Worm (Caenorhabditis elegans) whole organism, young adult: ENCODE results near the gene ZK1248.20.
A peak's percentile ranks its signal among the peaks of the same experiment; 100 is the strongest.

ENCODE experiments used
- B0261.1 ChIP-seq: sonication (generic microtip); optimal IDR thresholded peaks from 2 replicates; lab custom pipeline; 2016; ENCODE audit warnings: mild to moderate bottlenecking, missing genetic modification characterization, moderate library complexity, missing compliant biosample characterization
- C06A6.2 ChIP-seq: fragments of 200-800 bp; sonication (Bioruptor generic); conservative IDR thresholded peaks from 2 replicates; pipeline ENCODE4 v1.3.6; 2022; ENCODE audit warnings: missing genetic modification characterization, missing compliant biosample characterization
- F10E7.11 ChIP-seq: sonication (generic microtip); optimal IDR thresholded peaks from 2 replicates; lab custom pipeline; 2017; ENCODE audit warnings: mild to moderate bottlenecking, missing genetic modification characterization, moderate library complexity, missing compliant biosample characterization
- F49E8.2 ChIP-seq: sonication (generic microtip); optimal IDR thresholded peaks from 3 replicates; lab custom pipeline; 2017; ENCODE audit warnings: missing genetic modification characterization, mild to moderate bottlenecking, missing compliant biosample characterization, antibody characterized with exemption, moderate library complexity; ENCODE audit not compliant: insufficient read depth
- F57C9.4 ChIP-seq: sonication (generic microtip); optimal IDR thresholded peaks from 2 replicates; lab custom pipeline; 2017; ENCODE audit warnings: mild to moderate bottlenecking, missing genetic modification characterization, missing compliant biosample characterization
- T26A5.8 ChIP-seq: sonication (generic microtip); optimal IDR thresholded peaks from 2 replicates; lab custom pipeline; 2016; ENCODE audit warnings: missing genetic modification characterization, missing compliant biosample characterization
- Y53F4B.3 ChIP-seq: fragments of 200-800 bp; sonication (Bioruptor generic); IDR thresholded peaks from 2 replicates; pipeline ENCODE4 v1.3.6; 2022; ENCODE audit warnings: missing genetic modification reagents, missing genetic modification characterization, missing compliant biosample characterization
- Y67H2A.10 ChIP-seq: fragments of 200-800 bp; sonication (Bioruptor generic); conservative IDR thresholded peaks from 2 replicates; pipeline ENCODE4 v1.3.6; 2022; ENCODE audit warnings: missing genetic modification reagents, missing genetic modification characterization, missing compliant biosample characterization
- aptf-2 ChIP-seq: fragments of 200-800 bp; sonication (Bioruptor generic); conservative IDR thresholded peaks from 2 replicates; pipeline ENCODE4 v1.3.6; 2022; ENCODE audit warnings: missing genetic modification reagents, missing genetic modification characterization, missing compliant biosample characterization
- ccch-3 ChIP-seq: fragments of 200-800 bp; sonication (Bioruptor generic); optimal IDR thresholded peaks from 2 replicates; lab custom pipeline; 2018; ENCODE audit warnings: mild to moderate bottlenecking, missing genetic modification characterization, missing compliant biosample characterization
- cebp-1 ChIP-seq, 2 experiments: fragments of 200-800 bp in 1 of 2; sonication (Bioruptor generic) in 1 of 2; sonication (generic microtip) in 1 of 2; IDR thresholded peaks in 1 of 2; optimal IDR thresholded peaks in 1 of 2; 2 replicates each; pipeline versions ENCODE4 v1.3.6 to Lab custom; 2017 to 2022; ENCODE audit warnings: missing compliant biosample characterization in 2 of 2, missing genetic modification characterization in 2 of 2, mild to moderate bottlenecking in 1 of 2, missing genetic modification reagents in 1 of 2, moderate library complexity in 1 of 2
- chd-7 ChIP-seq: sonication (generic microtip); optimal IDR thresholded peaks from 2 replicates; lab custom pipeline; 2016; ENCODE audit warnings: mild to moderate bottlenecking, missing genetic modification characterization, moderate library complexity, missing compliant biosample characterization
- dpff-1 ChIP-seq: sonication (generic microtip); optimal IDR thresholded peaks from 2 replicates; lab custom pipeline; 2017; ENCODE audit warnings: mild to moderate bottlenecking, missing genetic modification characterization, missing compliant biosample characterization
- egrh-3 ChIP-seq: fragments of 200-800 bp; sonication (Bioruptor generic); IDR thresholded peaks from 2 replicates; pipeline ENCODE4 v1.3.6; 2022; ENCODE audit warnings: missing genetic modification reagents, missing genetic modification characterization, missing compliant biosample characterization
- ekl-4 ChIP-seq: fragments of 200-800 bp; sonication (Bioruptor generic); IDR thresholded peaks from 2 replicates; pipeline ENCODE4 v1.3.6; 2022; ENCODE audit warnings: missing genetic modification reagents, missing genetic modification characterization, missing compliant biosample characterization
- ets-4 ChIP-seq: fragments of 200-800 bp; sonication (Bioruptor generic); optimal IDR thresholded peaks from 2 replicates; lab custom pipeline; 2018; ENCODE audit warnings: mild to moderate bottlenecking, missing genetic modification characterization, missing compliant biosample characterization
- fkh-3 ChIP-seq: sonication (generic microtip); optimal IDR thresholded peaks from 2 replicates; lab custom pipeline; 2016; ENCODE audit warnings: mild to moderate bottlenecking, missing genetic modification characterization, missing compliant biosample characterization
- hlh-26 ChIP-seq: fragments of 200-800 bp; sonication (Bioruptor generic); conservative IDR thresholded peaks from 2 replicates; pipeline ENCODE4 v1.3.6; 2022; ENCODE audit warnings: missing genetic modification reagents, missing genetic modification characterization, missing compliant biosample characterization
- hmg-1.2 ChIP-seq: fragments of 200-800 bp; sonication (Bioruptor generic); IDR thresholded peaks from 2 replicates; pipeline ENCODE4 v1.3.6; 2022; ENCODE audit warnings: missing genetic modification reagents, missing genetic modification characterization, missing compliant biosample characterization
- hmg-20 ChIP-seq: fragments of 200-800 bp; sonication (Bioruptor generic); IDR thresholded peaks from 2 replicates; pipeline ENCODE4 v1.3.6; 2022; ENCODE audit warnings: missing genetic modification reagents, missing genetic modification characterization, missing compliant biosample characterization
- hsf-1 ChIP-seq: fragments of 200-800 bp; sonication (Bioruptor generic); IDR thresholded peaks from 2 replicates; pipeline ENCODE4 v1.3.6; 2022; ENCODE audit warnings: missing genetic modification reagents, missing genetic modification characterization, missing compliant biosample characterization
- let-607 ChIP-seq, 2 experiments: fragments of 200-800 bp in 1 of 2; sonication (Bioruptor generic) in 1 of 2; sonication (generic microtip) in 1 of 2; optimal IDR thresholded peaks; 2 replicates each; lab custom pipeline; 2016 to 2018; ENCODE audit warnings: mild to moderate bottlenecking in 2 of 2, missing compliant biosample characterization in 2 of 2, missing genetic modification characterization in 2 of 2, moderate library complexity in 2 of 2, missing genotype in 1 of 2
- lin-26 ChIP-seq: fragments of 200-800 bp; sonication (Bioruptor generic); IDR thresholded peaks from 2 replicates; pipeline ENCODE4 v1.3.6; 2022; ENCODE audit warnings: missing genetic modification reagents, missing genetic modification characterization, missing compliant biosample characterization
- lin-35 ChIP-seq, 3 experiments: fragments of 150-350 bp in 2 of 3; sonication (generic microtip) in 1 of 3; optimal IDR thresholded peaks; 2 replicates each; lab custom pipeline; 2014 to 2018; ENCODE audit warnings: missing biosample characterization in 3 of 3, missing genetic modification characterization in 3 of 3, missing genetic modification reagents in 3 of 3
- lir-1 ChIP-seq: fragments of 200-800 bp; sonication (Bioruptor generic); conservative IDR thresholded peaks from 2 replicates; pipeline ENCODE4 v1.3.6; 2022; ENCODE audit warnings: missing genetic modification reagents, missing genetic modification characterization, missing compliant biosample characterization
- lsl-1 ChIP-seq: fragments of 200-800 bp; sonication (Bioruptor generic); optimal IDR thresholded peaks from 2 replicates; lab custom pipeline; 2018; ENCODE audit warnings: mild to moderate bottlenecking, missing genetic modification characterization, moderate library complexity, missing compliant biosample characterization
- lsy-27 ChIP-seq: sonication (generic microtip); optimal IDR thresholded peaks from 2 replicates; lab custom pipeline; 2017; ENCODE audit warnings: missing genetic modification characterization, mild to moderate bottlenecking, missing compliant biosample characterization, antibody characterized with exemption, missing genotype, borderline replicate concordance; ENCODE audit not compliant: insufficient read depth
- madf-10 ChIP-seq: sonication (generic microtip); optimal IDR thresholded peaks from 2 replicates; lab custom pipeline; 2016; ENCODE audit warnings: mild to moderate bottlenecking, missing genetic modification characterization, missing compliant biosample characterization
- madf-8 ChIP-seq: fragments of 200-800 bp; sonication (Bioruptor generic); conservative IDR thresholded peaks from 2 replicates; pipeline ENCODE4 v1.3.6; 2022; ENCODE audit warnings: missing genetic modification reagents, missing genetic modification characterization, missing compliant biosample characterization
- mcd-1 ChIP-seq: fragments of 200-800 bp; sonication (Bioruptor generic); IDR thresholded peaks from 2 replicates; pipeline ENCODE4 v1.3.6; 2022; ENCODE audit warnings: missing genetic modification reagents, missing genetic modification characterization, missing compliant biosample characterization
- nhr-80 ChIP-seq: sonication (generic microtip); optimal IDR thresholded peaks from 2 replicates; lab custom pipeline; 2016; ENCODE audit warnings: missing genetic modification characterization, missing compliant biosample characterization
- nhr-90 ChIP-seq: sonication (generic microtip); optimal IDR thresholded peaks from 2 replicates; lab custom pipeline; 2016; ENCODE audit warnings: missing genotype, mild to moderate bottlenecking, missing genetic modification characterization, missing compliant biosample characterization
- pbrm-1 ChIP-seq: fragments of 200-800 bp; sonication (Bioruptor generic); IDR thresholded peaks from 2 replicates; pipeline ENCODE4 v1.3.6; 2022; ENCODE audit warnings: missing genetic modification reagents, missing genetic modification characterization, missing compliant biosample characterization
- rec-8 ChIP-seq, 2 experiments: sonication (generic microtip); optimal IDR thresholded peaks; 2 replicates each; lab custom pipeline; 2016; ENCODE audit warnings: mild to moderate bottlenecking in 2 of 2, missing genetic modification characterization in 2 of 2, missing genetic modification reagents in 2 of 2, missing genotype in 2 of 2, missing biosample characterization in 1 of 2, missing compliant biosample characterization in 1 of 2, moderate library complexity in 1 of 2
- rpc-1 ChIP-seq, 2 experiments: fragments of 150-350 bp in 1 of 2; sonication (generic microtip) in 1 of 2; optimal IDR thresholded peaks; 2 replicates each; lab custom pipeline; 2014 to 2018; ENCODE audit warnings: missing biosample characterization in 1 of 2, missing genetic modification characterization in 1 of 2, missing genetic modification reagents in 1 of 2, missing genotype in 1 of 2
- tbx-9 ChIP-seq: sonication (generic microtip); optimal IDR thresholded peaks from 2 replicates; lab custom pipeline; 2016; ENCODE audit warnings: borderline replicate concordance, missing genetic modification characterization, inconsistent platforms, missing compliant biosample characterization
- tlf-1 ChIP-seq: fragments of 200-800 bp; sonication (Bioruptor generic); optimal IDR thresholded peaks from 2 replicates; lab custom pipeline; 2018; ENCODE audit warnings: mild to moderate bottlenecking, missing genetic modification characterization, missing compliant biosample characterization
- xnd-1 ChIP-seq: sonication (generic microtip); optimal IDR thresholded peaks from 2 replicates; lab custom pipeline; 2016; ENCODE audit warnings: missing genotype, missing genetic modification reagents, missing genetic modification characterization, missing compliant biosample characterization
- ztf-22 ChIP-seq: fragments of 200-800 bp; sonication (Bioruptor generic); optimal IDR thresholded peaks from 2 replicates; lab custom pipeline; 2018; ENCODE audit warnings: mild to moderate bottlenecking, missing genetic modification characterization, moderate library complexity, missing compliant biosample characterization
- ztf-28 ChIP-seq: fragments of 200-800 bp; sonication (Bioruptor generic); IDR thresholded peaks from 2 replicates; pipeline ENCODE4 v1.3.6; 2022; ENCODE audit warnings: missing genetic modification reagents, missing genetic modification characterization, missing compliant biosample characterization

The ZK1248.20 gene

ce11 chrII:5772547-5773142, 43.8 kb upstream of the ZK1248.20 start (continued):
- no peak for TF ChIP-seq let-607 (tag; optimal IDR thresholded peaks at IDR 0.05; lab: Kevin White, UChicago)
- TF ChIP-seq T26A5.8 (tag; lab: Kevin White, UChicago) = no peak
- TF ChIP-seq F49E8.2 = no peak
- TF ChIP-seq F57C9.4 (tag; lab: Kevin White, UChicago) = no peak
- TF ChIP-seq F10E7.11 (tag; lab: Kevin White, UChicago) = no peak
- TF ChIP-seq lsl-1 (GFP tag; lab: Kevin White, UChicago) = no peak
- TF ChIP-seq nhr-90 = peak; percentile 58
- TF ChIP-seq hmg-20 = no peak
- no peak for TF ChIP-seq nhr-80 (tag; lab: Kevin White, UChicago)
- TF ChIP-seq Y53F4B.3 (GFP tag; lab: Robert Waterston, UW) = peak; percentile 56; the same call in 1 of the 2 replicates
- TF ChIP-seq tbx-9 (tag; lab: Kevin White, UChicago) = no peak
- TF ChIP-seq egrh-3 (GFP tag; lab: Robert Waterston, UW) = peak; percentile 33; the same call in 1 of the 2 replicates
- TF ChIP-seq madf-10 (tag; lab: Kevin White, UChicago) = peak; percentile 25
- TF ChIP-seq hsf-1 (GFP tag; lab: Robert Waterston, UW) = no peak
- TF ChIP-seq lir-1 (GFP tag; lab: Robert Waterston, UW) = 0 out of 2 replicates have a peak, but pooled peaks have one; percentile 8
- TF ChIP-seq pbrm-1 (GFP tag; lab: Robert Waterston, UW) = 0 out of 2 replicates have a peak, but pooled peaks have one; percentile 40
- no peak for TF ChIP-seq lsy-27
- TF ChIP-seq hlh-26 = no peak
- 0 out of 2 replicates have a peak, but pooled peaks have one; percentile 11 for TF ChIP-seq ekl-4 (GFP tag; lab: Robert Waterston, UW)
- no peak for TF ChIP-seq ets-4 (GFP tag; lab: Kevin White, UChicago)
- peak; percentile 7 for TF ChIP-seq tlf-1 (GFP tag; lab: Kevin White, UChicago)
- TF ChIP-seq cebp-1 (GFP tag; IDR thresholded peaks at IDR 0.05; lab: Robert Waterston, UW) = no peak
- TF ChIP-seq cebp-1 (tag; optimal IDR thresholded peaks at IDR 0.05; lab: Kevin White, UChicago) = no peak
- peak; percentile 78 for TF ChIP-seq hmg-1.2
- no peak for TF ChIP-seq dpff-1 (tag; lab: Kevin White, UChicago)
- TF ChIP-seq mcd-1 (GFP tag; lab: Robert Waterston, UW) = peak; percentile 38; the same call in 1 of the 2 replicates
- peak; percentile 16 to 63 for TF ChIP-seq rec-8 (tag; optimal IDR thresholded peaks at IDR 0.05; lab: Kevin White, UChicago)
- TF ChIP-seq B0261.1 = peak; percentile 90
- TF ChIP-seq ztf-22 (GFP tag; lab: Kevin White, UChicago) = no peak
- peak; percentile 64 for TF ChIP-seq rpc-1 (optimal IDR thresholded peaks at IDR 0.05; lab: Kevin White, UChicago)
- TF ChIP-seq rpc-1 (tag; optimal IDR thresholded peaks at IDR 0.05; lab: Kevin White, UChicago) = peak; percentile 81
- TF ChIP-seq Y67H2A.10 = no peak
- TF ChIP-seq aptf-2 = no peak
- TF ChIP-seq xnd-1 (tag; lab: Kevin White, UChicago) = no peak
- 0 out of 2 replicates have a peak, but pooled peaks have one; percentile 50 for TF ChIP-seq ztf-28
- TF ChIP-seq fkh-3 (tag; lab: Kevin White, UChicago) = peak; percentile 10
- no peak for TF ChIP-seq C06A6.2
- no peak for TF ChIP-seq ccch-3 (GFP tag; lab: Kevin White, UChicago)
- peak; percentile 52 for TF ChIP-seq chd-7 (tag; lab: Kevin White, UChicago)
- TF ChIP-seq madf-8 (GFP tag; lab: Robert Waterston, UW) = no peak
- peak; percentile 86 for TF ChIP-seq lin-26
- TF ChIP-seq lin-35 (GFP tag; optimal IDR thresholded peaks at IDR 0.05; lab: Kevin White, UChicago) = no peak
